Fruit fly (Drosophila melanogaster) whole organism, embryonic: ENCODE results near the gene CG43901.

ENCODE experiments used
- CG1024 ChIP-seq: fragments of 200-800 bp; sonication (Bioruptor generic); IDR thresholded peaks from 2 replicates; pipeline ENCODE4 v1.3.6; 2022; ENCODE audit warnings: missing biosample characterization, missing genetic modification characterization
- CG14014 ChIP-seq: fragments of 200-800 bp; sonication (Bioruptor generic); IDR thresholded peaks from 2 replicates; pipeline ENCODE4 v1.3.6; 2022; ENCODE audit warnings: missing biosample characterization, missing genetic modification characterization
- CG8089 ChIP-seq: fragments of 200-800 bp; sonication (Bioruptor generic); optimal IDR thresholded peaks from 3 replicates; lab custom pipeline; 2016; ENCODE audit warnings: missing biosample characterization, missing genetic modification characterization
- CkIIα-i1 ChIP-seq: fragments of 200-800 bp; sonication (Bioruptor generic); IDR thresholded peaks from 2 replicates; pipeline ENCODE4 v1.3.6; 2022; ENCODE audit warnings: missing biosample characterization, missing genetic modification characterization
- Oli ChIP-seq: fragments of 200-800 bp; sonication (Bioruptor generic); optimal IDR thresholded peaks from 2 replicates; lab custom pipeline; 2018; ENCODE audit warnings: missing biosample characterization, mild to moderate bottlenecking, missing genetic modification characterization, moderate library complexity
- YL-1 ChIP-seq: fragments of 200-800 bp; sonication (Bioruptor generic); optimal IDR thresholded peaks from 3 replicates; lab custom pipeline; 2017; ENCODE audit warnings: missing biosample characterization, mild to moderate bottlenecking, missing genetic modification characterization
- chm ChIP-seq: fragments of 200-800 bp; sonication (Bioruptor generic); IDR thresholded peaks from 2 replicates; pipeline ENCODE4 v1.3.6; 2022; ENCODE audit warnings: missing biosample characterization, missing genetic modification characterization
- tap ChIP-seq: fragments of 200-800 bp; optimal IDR thresholded peaks from 3 replicates; lab custom pipeline; 2019; ENCODE audit warnings: missing biosample characterization, mild to moderate bottlenecking, missing genetic modification characterization, moderate library complexity
- tll ChIP-seq, 2 experiments: fragments of 200-800 bp in 1 of 2; fragments of >200 bp in 1 of 2; sonication (Bioruptor generic) in 1 of 2; optimal IDR thresholded peaks; 2 replicates each; lab custom pipeline; 2017 to 2019; ENCODE audit warnings: missing biosample characterization in 2 of 2, missing genetic modification characterization in 2 of 2, mild to moderate bottlenecking in 1 of 2, moderate library complexity in 1 of 2
- unpg ChIP-seq: fragments of 200-800 bp; sonication (Bioruptor generic); optimal IDR thresholded peaks from 3 replicates; lab custom pipeline; 2018; ENCODE audit warnings: missing biosample characterization, mild to moderate bottlenecking, missing genetic modification characterization, moderate library complexity
- vfl ChIP-seq: fragments of 200-800 bp; sonication (Bioruptor generic); optimal IDR thresholded peaks from 2 replicates; lab custom pipeline; 2016; ENCODE audit warnings: missing biosample characterization, missing genetic modification characterization

DNA sequence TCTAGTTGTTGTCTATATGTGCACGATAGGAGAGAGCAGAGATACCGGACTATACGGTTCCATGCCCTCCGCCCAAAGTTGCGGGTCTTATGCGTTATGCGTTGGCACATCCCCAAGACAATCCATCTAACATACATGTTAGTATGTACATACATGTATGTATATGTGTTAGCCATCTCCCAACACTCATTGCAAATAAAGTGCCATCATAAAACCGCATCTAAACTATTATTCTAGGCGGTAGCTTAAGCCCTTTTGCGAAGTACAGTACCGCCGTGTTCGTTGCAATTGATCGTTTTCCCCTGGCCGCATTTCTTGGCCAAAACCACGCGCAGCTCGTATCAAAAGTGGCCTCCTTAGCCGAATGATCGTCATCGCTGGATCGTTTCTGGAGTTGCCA, 19.1 kb upstream of the CG43901 start:
- no peak for TF ChIP-seq tll (GFP tag; optimal IDR thresholded peaks at IDR 0.05; lab: Kevin White, UChicago)
- TF ChIP-seq tap (tag; lab: Kevin White, UChicago): no peak
- no peak for TF ChIP-seq unpg (GFP tag; lab: Kevin White, UChicago)
- TF ChIP-seq CG14014: no peak
- no peak for TF ChIP-seq chm
- TF ChIP-seq CG8089 (GFP tag; lab: Kevin White, UChicago): no peak
- TF ChIP-seq vfl: no peak
- no peak for TF ChIP-seq Oli (tag; lab: Kevin White, UChicago)
- TF ChIP-seq CG1024 (GFP tag; lab: Robert Waterston, UW): no peak
- TF ChIP-seq YL-1: no peak
- TF ChIP-seq CkIIα-i1 (GFP tag; lab: Robert Waterston, UW): no peak
